Fruit fly (Drosophila melanogaster): Measurements from ENCODE around the gene CG5676.
A peak's percentile ranks its signal among the peaks of the same experiment; 100 is the strongest.

CG5676 gene

DNA sequence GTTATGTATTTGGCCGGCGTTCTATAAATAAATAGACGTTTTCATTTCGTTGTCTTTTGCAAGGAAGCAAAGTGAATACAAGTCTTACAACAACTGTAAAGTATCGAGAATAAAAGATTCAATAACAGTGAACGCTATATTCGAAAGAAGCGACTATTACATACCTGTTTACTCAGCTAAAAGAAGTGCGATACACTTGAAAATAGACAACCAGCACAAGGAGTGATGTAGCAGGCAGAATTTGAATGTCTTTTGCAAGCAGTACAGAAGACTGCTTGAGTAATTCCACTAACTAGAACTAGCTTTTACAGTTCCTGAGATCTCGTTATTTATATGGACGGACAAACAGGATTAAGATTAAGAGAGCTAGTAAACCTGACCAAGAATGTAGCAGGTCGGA is 42.6 kb upstream of the CG5676 start (continued):
- TF ChIP-seq caup (GFP tag; optimal IDR thresholded peaks at IDR 0.05; ENCODE audit: severe bottlenecking) (peak; percentile 10), CG15514 (GFP tag; optimal IDR thresholded peaks at IDR 0.05) (peak; percentile 83), CG18011 (GFP tag; optimal IDR thresholded peaks at IDR 0.05) (peak; percentile 97), CG8290 (GFP tag; optimal IDR thresholded peaks at IDR 0.05) (peak; percentile 98), CG8290 (tag; optimal IDR thresholded peaks at IDR 0.05) (peak; percentile 87 to 91), YL-1 (GFP tag; optimal IDR thresholded peaks at IDR 0.05) (peak; percentile 57), CG1603 (tag; optimal IDR thresholded peaks at IDR 0.05) (peak; percentile 65), CG14014 (GFP tag; IDR thresholded peaks at IDR 0.05) (no peak), CG33213 (GFP tag; optimal IDR thresholded peaks at IDR 0.05) (peak; percentile 5), Nf-YB (GFP tag; optimal IDR thresholded peaks at IDR 0.05) (peak; percentile 35), Ets65A (GFP tag) (no peak), HmgD (GFP tag; optimal IDR thresholded peaks at IDR 0.05) (peak; percentile 59), CG14860 (GFP tag; IDR thresholded peaks at IDR 0.05; ENCODE audit: partially characterized antibody) (peak; percentile 84; the same call in 2 of the 3 replicates), lilli (GFP tag; optimal IDR thresholded peaks at IDR 0.05) (no peak), CG10979 (tag; optimal IDR thresholded peaks at IDR 0.05) (peak; percentile 7), CG9437 (GFP tag; optimal IDR thresholded peaks at IDR 0.05) (peak; percentile 54), CG14710 (tag; optimal IDR thresholded peaks at IDR 0.05) (peak; percentile 22), CG12155 (GFP tag; optimal IDR thresholded peaks at IDR 0.05) (peak; percentile 91), Nf-YC (tag; optimal IDR thresholded peaks at IDR 0.05) (peak; percentile 71), Bgb (GFP tag; IDR thresholded peaks at IDR 0.05; ENCODE audit: partially characterized antibody) (peak; percentile 73), bbx (GFP tag; IDR thresholded peaks at IDR 0.05; ENCODE audit: partially characterized antibody) (peak; percentile 54), CG12769 (tag; optimal IDR thresholded peaks at IDR 0.05) (peak; percentile 63), gfzf (GFP tag; optimal IDR thresholded peaks at IDR 0.05) (peak; percentile 13), inv (GFP tag; IDR thresholded peaks at IDR 0.05; ENCODE audit: partially characterized antibody) (peak; percentile 35), rib (GFP tag; IDR thresholded peaks at IDR 0.05) (no peak), CG2712 (tag; optimal IDR thresholded peaks at IDR 0.05) (peak; percentile 26), CG4617 (GFP tag; optimal IDR thresholded peaks at IDR 0.05; ENCODE audit: borderline replicate concordance) (peak; percentile 62), Eip74EF (GFP tag; optimal IDR thresholded peaks at IDR 0.05) (peak in 1 of 2 experiments; percentile 79), Oli (tag; optimal IDR thresholded peaks at IDR 0.05) (no peak), CG10462 (GFP tag; optimal IDR thresholded peaks at IDR 0.05) (peak; percentile 29), Dp (GFP tag; optimal IDR thresholded peaks at IDR 0.05) (peak; percentile 31), Sox100B (GFP tag; optimal IDR thresholded peaks at IDR 0.05) (no peak), Dref (GFP tag; IDR thresholded peaks at IDR 0.05) (peak; percentile 37; the same call in 1 of the 2 replicates), HLH3B (GFP tag; IDR thresholded peaks at IDR 0.05) (0 out of 2 replicates have a peak, but pooled peaks have one; percentile 15), CTCF (GFP tag; optimal IDR thresholded peaks at IDR 0.05) (peak; percentile 20), CG9932 (GFP tag; IDR thresholded peaks at IDR 0.05) (no peak), Scr (GFP tag; IDR thresholded peaks at IDR 0.05; ENCODE audit: partially characterized antibody) (peak; percentile 44; the same call in 1 of the 2 replicates), CG16813 (GFP tag; IDR thresholded peaks at IDR 0.05; ENCODE audit: partially characterized antibody) (peak; percentile 91), ato (GFP tag; IDR thresholded peaks at IDR 0.05; ENCODE audit: partially characterized antibody) (peak; percentile 71), Doc2 (GFP tag; IDR thresholded peaks at IDR 0.05) (no peak), Opbp (GFP tag; IDR thresholded peaks at IDR 0.05; ENCODE audit: partially characterized antibody) (peak; percentile 90; the same call in 2 of the 3 replicates), onecut (GFP tag; IDR thresholded peaks at IDR 0.05) (no peak), jumu (GFP tag; optimal IDR thresholded peaks at IDR 0.05) (peak; percentile 26), GATAe (GFP tag; conservative IDR thresholded peaks at IDR 0.05) (no peak), B-H2 (GFP tag; optimal IDR thresholded peaks at IDR 0.05) (peak; percentile 30), dpn (GFP tag; optimal IDR thresholded peaks at IDR 0.05) (peak in 1 of 2 experiments; percentile 33), Elba2 (GFP tag; optimal IDR thresholded peaks at IDR 0.05) (no peak), CG12659 (GFP tag; optimal IDR thresholded peaks at IDR 0.05) (peak; percentile 74), dimm (GFP tag; IDR thresholded peaks at IDR 0.05) (no peak), Meics (GFP tag; optimal IDR thresholded peaks at IDR 0.05) (no peak)

All from whole organism, embryonic.